Worm (Caenorhabditis elegans) whole organism, late embryonic: ENCODE measurements around the gene T06D8.9.

Experiments
- C38D4.7 ChIP-seq: fragments of 200-800 bp; sonication (Bioruptor generic); optimal IDR thresholded peaks from 2 replicates; lab custom pipeline; 2018; ENCODE audit warnings: mild to moderate bottlenecking, missing genetic modification characterization, moderate library complexity, missing compliant biosample characterization
- F13H6.1 ChIP-seq: sonication (generic microtip); optimal IDR thresholded peaks from 2 replicates; lab custom pipeline; 2016; ENCODE audit warnings: missing genetic modification characterization, missing compliant biosample characterization
- T23F11.4 ChIP-seq: fragments of 200-800 bp; sonication (Bioruptor generic); optimal IDR thresholded peaks from 2 replicates; lab custom pipeline; 2018; ENCODE audit warnings: mild to moderate bottlenecking, missing genetic modification characterization, missing compliant biosample characterization
- ahr-1 ChIP-seq: sonication (generic microtip); optimal IDR thresholded peaks from 2 replicates; lab custom pipeline; 2016; ENCODE audit warnings: missing genetic modification characterization, missing compliant biosample characterization
- ama-1 ChIP-seq: fragments of 150-350 bp; optimal IDR thresholded peaks from 2 replicates; lab custom pipeline; 2014
- ceh-14 ChIP-seq: sonication (generic microtip); optimal IDR thresholded peaks from 2 replicates; lab custom pipeline; 2016; ENCODE audit warnings: missing genotype, missing genetic modification characterization, missing compliant biosample characterization
- ceh-18 ChIP-seq: sonication (generic microtip); optimal IDR thresholded peaks from 2 replicates; lab custom pipeline; 2016; ENCODE audit warnings: missing genetic modification characterization, missing compliant biosample characterization
- ceh-22 ChIP-seq: sonication (generic microtip); optimal IDR thresholded peaks from 2 replicates; lab custom pipeline; 2017; ENCODE audit warnings: missing biosample characterization, missing genetic modification characterization
- ceh-24 ChIP-seq: sonication (generic microtip); optimal IDR thresholded peaks from 2 replicates; lab custom pipeline; 2016; ENCODE audit warnings: mild to moderate bottlenecking, missing genetic modification characterization, missing compliant biosample characterization
- ceh-30 ChIP-seq: fragments of 150-350 bp; optimal IDR thresholded peaks from 2 replicates; lab custom pipeline; 2014; ENCODE audit warnings: missing biosample characterization, missing genetic modification characterization
- ceh-45 ChIP-seq: fragments of 200-800 bp; sonication (Bioruptor generic); IDR thresholded peaks from 2 replicates; pipeline ENCODE4 v1.3.6; 2022; ENCODE audit warnings: missing genetic modification reagents, missing genetic modification characterization, missing compliant biosample characterization
- che-1 ChIP-seq: sonication (generic microtip); optimal IDR thresholded peaks from 2 replicates; lab custom pipeline; 2016; ENCODE audit warnings: mild to moderate bottlenecking, missing genetic modification characterization, missing compliant biosample characterization
- elt-4 ChIP-seq: sonication (generic microtip); optimal IDR thresholded peaks from 2 replicates; lab custom pipeline; 2016; ENCODE audit warnings: missing genetic modification characterization, missing compliant biosample characterization
- eyg-1 ChIP-seq: sonication (generic microtip); optimal IDR thresholded peaks from 2 replicates; lab custom pipeline; 2016; ENCODE audit warnings: missing genotype, missing genetic modification characterization, missing compliant biosample characterization
- fax-1 ChIP-seq: sonication (generic microtip); optimal IDR thresholded peaks from 2 replicates; lab custom pipeline; 2016; ENCODE audit warnings: missing genotype, missing genetic modification characterization, missing compliant biosample characterization
- fkh-10 ChIP-seq: fragments of 150-350 bp; optimal IDR thresholded peaks from 2 replicates; lab custom pipeline; 2014; ENCODE audit warnings: missing biosample characterization, missing genetic modification reagents, missing genetic modification characterization
- fkh-6 ChIP-seq: sonication (generic microtip); optimal IDR thresholded peaks from 2 replicates; lab custom pipeline; 2016; ENCODE audit warnings: missing genetic modification characterization, missing compliant biosample characterization
- gmeb-2 ChIP-seq: sonication (generic microtip); optimal IDR thresholded peaks from 2 replicates; lab custom pipeline; 2016; ENCODE audit warnings: missing genetic modification characterization, inconsistent platforms, missing compliant biosample characterization
- hlh-8 ChIP-seq: sonication (generic microtip); optimal IDR thresholded peaks from 2 replicates; lab custom pipeline; 2016; ENCODE audit warnings: missing genotype, missing genetic modification characterization, missing compliant biosample characterization
- npax-4 ChIP-seq: sonication (generic microtip); optimal IDR thresholded peaks from 2 replicates; lab custom pipeline; 2016; ENCODE audit warnings: missing genetic modification characterization, missing compliant biosample characterization
- odd-2 ChIP-seq: sonication (generic microtip); optimal IDR thresholded peaks from 2 replicates; lab custom pipeline; 2017; ENCODE audit warnings: antibody characterized with exemption, mild to moderate bottlenecking, missing genetic modification characterization, missing compliant biosample characterization
- pag-3 ChIP-seq: sonication (generic microtip); optimal IDR thresholded peaks from 2 replicates; lab custom pipeline; 2016; ENCODE audit warnings: missing compliant biosample characterization, missing genetic modification characterization, borderline replicate concordance
- pat-9 ChIP-seq: fragments of 200-800 bp; sonication (Bioruptor generic); optimal IDR thresholded peaks from 2 replicates; lab custom pipeline; 2018; ENCODE audit warnings: mild to moderate bottlenecking, missing genetic modification characterization, moderate library complexity, missing compliant biosample characterization
- pax-1 ChIP-seq: fragments of 150-350 bp; optimal IDR thresholded peaks from 2 replicates; lab custom pipeline; 2014; ENCODE audit warnings: missing biosample characterization, missing genetic modification characterization
- pha-2 ChIP-seq: sonication (generic microtip); optimal IDR thresholded peaks from 2 replicates; lab custom pipeline; 2017; ENCODE audit warnings: mild to moderate bottlenecking, missing genetic modification characterization, missing compliant biosample characterization
- pqm-1 ChIP-seq: sonication (generic microtip); optimal IDR thresholded peaks from 2 replicates; lab custom pipeline; 2016; ENCODE audit warnings: missing genetic modification characterization, missing compliant biosample characterization
- pros-1 ChIP-seq: fragments of 150-350 bp; optimal IDR thresholded peaks from 2 replicates; lab custom pipeline; 2014; ENCODE audit warnings: missing biosample characterization, missing genetic modification reagents, missing genetic modification characterization
- ref-2 ChIP-seq: sonication (generic microtip); optimal IDR thresholded peaks from 2 replicates; lab custom pipeline; 2016; ENCODE audit warnings: missing genetic modification characterization, missing compliant biosample characterization
- rnt-1 ChIP-seq: sonication (generic microtip); optimal IDR thresholded peaks from 2 replicates; lab custom pipeline; 2016; ENCODE audit warnings: missing genetic modification characterization, missing compliant biosample characterization
- sdc-2 ChIP-seq: sonication (generic microtip); optimal IDR thresholded peaks from 2 replicates; lab custom pipeline; 2016; ENCODE audit warnings: missing genotype, missing genetic modification characterization, missing compliant biosample characterization
- sox-4 ChIP-seq: sonication (generic microtip); optimal IDR thresholded peaks from 2 replicates; lab custom pipeline; 2017; ENCODE audit warnings: mild to moderate bottlenecking, missing genetic modification characterization, inconsistent platforms, missing compliant biosample characterization
- syd-9 ChIP-seq: sonication (generic microtip); optimal IDR thresholded peaks from 2 replicates; lab custom pipeline; 2016; ENCODE audit warnings: mild to moderate bottlenecking, missing genetic modification characterization, moderate library complexity, missing compliant biosample characterization
- tbx-2 ChIP-seq: sonication (generic microtip); optimal IDR thresholded peaks from 2 replicates; lab custom pipeline; 2016; ENCODE audit warnings: missing genetic modification characterization, missing compliant biosample characterization
- unc-3 ChIP-seq, 2 experiments: fragments of 200-800 bp in 1 of 2; sonication (Bioruptor generic) in 1 of 2; sonication (generic microtip) in 1 of 2; conservative IDR thresholded peaks in 1 of 2; optimal IDR thresholded peaks in 1 of 2; 2 replicates each; pipeline versions ENCODE4 v1.3.6 to Lab custom; 2016 to 2022; ENCODE audit warnings: missing compliant biosample characterization in 2 of 2, missing genetic modification characterization in 2 of 2, missing genetic modification reagents in 1 of 2
- unc-86 ChIP-seq: sonication (generic microtip); optimal IDR thresholded peaks from 2 replicates; lab custom pipeline; 2016; ENCODE audit warnings: missing genetic modification characterization, missing compliant biosample characterization
- ztf-16 ChIP-seq: sonication (generic microtip); optimal IDR thresholded peaks from 2 replicates; lab custom pipeline; 2017; ENCODE audit warnings: missing genetic modification characterization, missing compliant biosample characterization

Gene T06D8.9

DNA sequence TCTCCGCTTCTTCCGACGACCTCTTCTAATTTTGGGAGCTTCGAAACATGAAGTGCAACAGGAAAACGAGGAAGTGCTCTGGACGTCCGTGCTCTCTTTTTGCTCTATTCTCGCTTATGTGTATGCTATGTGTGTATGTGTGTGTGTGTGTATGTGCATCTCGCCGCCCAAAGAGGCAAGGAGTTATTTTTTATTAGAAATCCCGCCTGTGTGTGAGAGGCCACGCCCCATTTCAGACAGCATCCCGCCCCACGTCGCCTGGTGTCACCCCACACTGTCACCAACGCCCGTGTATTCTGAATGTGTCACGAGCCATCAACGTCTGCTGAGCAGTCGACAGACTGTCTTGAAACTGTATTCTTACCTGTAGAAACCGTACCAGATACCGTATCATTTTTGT is 16.1 kb downstream of the T06D8.9 start, which contains the start of gene T05B9.2:
TSS of gene T05B9.2 (plus strand) at position 301 of the 400 bp plus-strand sequence.
- TF ChIP-seq F13H6.1 (tag; lab: Kevin White, UChicago) (no peak), C38D4.7 (GFP tag; lab: Kevin White, UChicago) (no peak), pat-9 (no peak), pros-1 (no peak), ama-1 (lab: Kevin White, UChicago) (no peak), rnt-1 (tag; lab: Kevin White, UChicago) (no peak), fkh-6 (tag; lab: Kevin White, UChicago) (no peak), ceh-14 (no peak), pax-1 (tag; lab: Kevin White, UChicago) (no peak), che-1 (tag; lab: Kevin White, UChicago) (no peak), hlh-8 (tag; lab: Kevin White, UChicago) (no peak), syd-9 (no peak), gmeb-2 (tag; lab: Kevin White, UChicago) (no peak), pha-2 (no peak), tbx-2 (no peak), sox-4 (tag; lab: Kevin White, UChicago) (no peak), unc-3 (GFP tag; conservative IDR thresholded peaks at IDR 0.05; lab: Robert Waterston, UW) (no peak), unc-3 (tag; optimal IDR thresholded peaks at IDR 0.05; lab: Kevin White, UChicago) (no peak), sdc-2 (no peak), ceh-18 (tag; lab: Kevin White, UChicago) (no peak)

DNA sequence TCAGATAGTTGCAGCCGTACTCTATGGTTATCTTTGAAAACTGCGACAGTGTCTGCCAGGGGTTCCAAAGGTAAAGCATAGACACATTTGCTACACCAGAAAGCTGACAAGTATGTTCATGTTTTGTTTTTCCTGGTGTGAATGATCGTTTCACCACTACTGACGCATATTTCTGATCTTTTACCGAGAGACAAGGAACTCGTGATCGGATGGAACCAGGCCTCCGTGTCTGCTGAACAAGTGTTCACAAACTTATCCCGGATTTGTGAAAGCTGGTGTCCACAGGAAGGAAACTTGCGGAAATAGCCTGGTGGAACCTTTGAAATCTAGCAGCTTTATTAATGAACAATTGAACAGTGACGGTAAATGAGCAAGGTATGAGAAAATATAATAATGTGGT is 20.4 kb downstream of the T06D8.9 start:
- TF ChIP-seq ztf-16 (no peak), fax-1 (tag; lab: Kevin White, UChicago) (no peak), ref-2 (no peak), T23F11.4 (GFP tag; lab: Kevin White, UChicago) (no peak), pros-1 (no peak), ceh-30 (no peak), pag-3 (tag; lab: Kevin White, UChicago) (no peak), ceh-45 (GFP tag; lab: Robert Waterston, UW) (no peak), pqm-1 (no peak), ceh-22 (tag; lab: Kevin White, UChicago) (no peak), ahr-1 (tag; lab: Kevin White, UChicago) (no peak)

DNA sequence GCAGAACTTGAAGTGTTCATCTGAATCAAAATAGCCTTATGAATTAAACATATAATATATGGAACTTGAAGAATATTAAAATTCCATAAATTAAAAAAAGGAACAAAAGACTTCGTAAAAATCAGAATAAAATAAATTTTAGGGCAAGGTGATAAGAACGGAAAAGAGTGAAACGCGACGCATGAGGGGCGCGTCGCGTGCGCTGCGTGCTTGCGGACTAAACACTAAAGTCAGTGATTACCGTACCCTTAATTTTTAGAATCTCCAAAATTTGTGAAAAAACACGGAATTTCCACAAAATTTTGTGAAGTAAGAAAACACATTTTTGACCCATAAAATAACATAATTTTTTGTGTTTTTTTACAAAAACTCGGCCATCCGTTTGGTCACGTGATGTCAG is 21.8 kb downstream of the T06D8.9 start, which contains the start of gene T05B9.1:
TSS of gene T05B9.1 (minus strand) at position 20 of the 400 bp plus-strand sequence.
- TF ChIP-seq unc-86 (no peak), sdc-2 (no peak), ceh-24 (tag; lab: Kevin White, UChicago) (no peak), pag-3 (tag; lab: Kevin White, UChicago) (no peak), che-1 (tag; lab: Kevin White, UChicago) (no peak), fax-1 (tag; lab: Kevin White, UChicago) (no peak), npax-4 (tag; lab: Kevin White, UChicago) (no peak), eyg-1 (no peak), odd-2 (no peak), ceh-22 (tag; lab: Kevin White, UChicago) (no peak), pat-9 (no peak), elt-4 (tag; lab: Kevin White, UChicago) (no peak), ceh-30 (no peak), fkh-10 (GFP tag; lab: Kevin White, UChicago) (no peak), pha-2 (no peak), F13H6.1 (tag; lab: Kevin White, UChicago) (no peak)

DNA sequence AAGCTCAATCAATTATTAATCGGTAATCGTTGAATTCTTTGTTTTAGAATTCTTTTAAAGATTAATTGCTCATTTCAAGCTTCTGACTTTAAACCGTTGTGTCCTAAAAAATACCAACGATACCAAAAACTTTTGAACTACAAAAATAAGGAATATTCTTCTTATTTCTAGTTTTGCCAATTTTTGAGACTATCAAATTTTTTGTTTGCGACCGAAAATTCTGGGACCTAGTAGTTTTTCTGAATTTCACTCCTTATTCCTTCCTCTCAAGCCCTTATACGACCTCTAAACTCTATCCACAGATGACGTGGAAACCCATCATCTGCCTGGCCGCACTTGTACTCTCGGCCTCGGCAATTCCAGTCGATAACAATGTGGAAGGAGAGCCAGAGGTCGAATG is 29.4 kb downstream of the T06D8.9 start, which contains the start of gene cut-1:
TSS of gene cut-1 (plus strand) at position 301 of the 400 bp plus-strand sequence.
- TF ChIP-seq ztf-16, result no peak
- TF ChIP-seq pax-1 (tag; lab: Kevin White, UChicago), result no peak
